Fruit fly (Drosophila melanogaster): ENCODE data around the gene CG13775.

The CG13775 gene

DNA sequence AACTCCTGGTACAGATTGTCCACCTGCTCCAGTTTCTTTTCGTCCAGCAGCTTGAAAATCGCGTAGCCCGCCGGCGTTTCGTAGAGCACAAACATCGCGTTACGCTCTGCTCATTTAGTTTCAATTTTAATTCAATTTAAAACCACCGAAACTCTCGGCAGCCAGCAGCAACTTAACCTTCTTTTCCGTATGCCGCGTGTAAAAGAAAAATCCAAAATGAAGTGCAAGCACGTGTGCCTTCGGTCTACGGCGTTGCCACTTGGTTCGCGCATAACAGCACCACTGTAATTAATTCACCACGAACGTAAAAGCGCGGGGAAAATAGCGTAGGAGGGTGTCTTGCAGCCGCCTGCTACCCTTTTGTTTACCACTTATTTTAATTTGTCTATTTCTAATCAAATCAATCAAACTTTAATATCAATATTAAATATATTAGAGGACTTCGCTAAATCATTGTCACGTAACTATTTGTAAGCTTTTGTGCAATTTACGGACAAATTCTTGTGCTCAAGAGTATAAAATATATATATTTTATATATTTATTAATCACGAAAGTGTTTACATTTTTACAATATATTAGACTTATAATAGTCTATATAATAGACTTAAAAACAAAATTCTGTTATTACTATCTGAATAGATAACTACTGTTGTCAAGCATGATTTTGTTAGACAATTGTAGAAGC, 38.1 kb downstream of the CG13775 start, which contains the start of gene nop5 (continued):
- TF ChIP-seq CG11294 (GFP tag; IDR thresholded peaks at IDR 0.05) (no peak), OdsH (GFP tag; optimal IDR thresholded peaks at IDR 0.05) (no peak), fkh (GFP tag; optimal IDR thresholded peaks at IDR 0.05) (no peak), Sox15 (GFP tag; optimal IDR thresholded peaks at IDR 0.05) (peak; percentile 47), lz (GFP tag; optimal IDR thresholded peaks at IDR 0.05) (peak; percentile 29), Eip78C (GFP tag) (no peak), CG1621 (tag; optimal IDR thresholded peaks at IDR 0.05) (no peak), vri (GFP tag; optimal IDR thresholded peaks at IDR 0.05) (no peak), Lpt (GFP tag; optimal IDR thresholded peaks at IDR 0.05) (no peak), esn (GFP tag; optimal IDR thresholded peaks at IDR 0.05) (peak; percentile 72), CG6854 (GFP tag; optimal IDR thresholded peaks at IDR 0.05) (no peak), CG9139 (GFP tag; optimal IDR thresholded peaks at IDR 0.05) (no peak), CG6808 (GFP tag; optimal IDR thresholded peaks at IDR 0.05) (no peak)

DNA sequence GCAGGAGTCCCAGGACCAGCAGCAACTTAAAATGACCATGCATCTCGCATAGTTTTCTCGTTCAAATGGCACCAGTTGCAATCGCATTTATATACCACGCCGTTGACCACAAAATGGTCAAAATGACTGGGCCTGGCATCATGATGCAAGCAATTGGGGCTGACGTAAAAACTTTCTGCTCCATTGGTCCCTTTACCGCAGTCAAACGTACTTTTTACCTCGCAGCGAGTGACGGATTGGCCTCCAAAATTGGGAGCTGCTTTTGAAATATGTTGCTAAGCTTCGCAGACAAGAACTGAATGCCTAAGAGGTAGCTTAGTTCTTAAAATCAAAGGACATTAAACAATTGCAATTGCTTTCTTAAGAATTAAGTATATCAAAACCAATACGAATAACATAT, 40.4 kb downstream of the CG13775 start, which contains the start of gene CG32829:
TSS of gene CG32829 (minus strand) at position 101 of the 400 bp plus-strand sequence.
- TF ChIP-seq Sox14 (GFP tag; optimal IDR thresholded peaks at IDR 0.05) (no peak), CG8632 (GFP tag; optimal IDR thresholded peaks at IDR 0.05) (no peak), fd85E (GFP tag; optimal IDR thresholded peaks at IDR 0.05) (no peak), Met (GFP tag; optimal IDR thresholded peaks at IDR 0.05) (no peak), Eip93F (GFP tag; optimal IDR thresholded peaks at IDR 0.05) (no peak), CG16779 (tag; optimal IDR thresholded peaks at IDR 0.05) (no peak)

DNA sequence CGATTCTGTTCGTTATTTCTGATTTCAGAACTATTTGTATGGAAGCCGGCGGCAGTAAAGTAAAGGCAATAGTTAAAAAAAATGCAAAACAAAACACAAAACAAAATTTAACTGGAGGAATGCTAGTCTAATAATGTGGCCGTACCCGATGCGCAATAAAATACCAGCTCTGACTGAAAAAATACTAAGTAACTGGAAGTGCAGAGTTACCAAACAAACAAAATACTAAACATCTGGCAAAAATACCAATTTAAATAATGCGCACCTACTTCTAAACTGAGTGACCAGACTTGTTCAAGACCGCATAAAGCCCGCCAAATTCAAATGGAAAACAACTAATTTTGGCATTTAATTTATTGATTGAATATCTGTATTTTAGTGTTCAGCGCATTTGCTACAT, 42.8 kb downstream of the CG13775 start, which contains the start of gene Wee1:
TSS of gene Wee1 (minus strand) at position 175 of the 400 bp plus-strand sequence.
- TF ChIP-seq CG7368 (GFP tag; optimal IDR thresholded peaks at IDR 0.05) (no peak), lz (GFP tag; optimal IDR thresholded peaks at IDR 0.05) (no peak), CG6854 (GFP tag; optimal IDR thresholded peaks at IDR 0.05) (no peak), Hr4 (GFP tag; optimal IDR thresholded peaks at IDR 0.05) (no peak), CG16779 (tag; optimal IDR thresholded peaks at IDR 0.05) (no peak), CG31627 (GFP tag; optimal IDR thresholded peaks at IDR 0.05) (no peak), Eip78C (GFP tag) (no peak), fd59A (GFP tag; optimal IDR thresholded peaks at IDR 0.05) (no peak), CG6163 (GFP tag; IDR thresholded peaks at IDR 0.05) (no peak), topi (GFP tag; optimal IDR thresholded peaks at IDR 0.05) (no peak), svp (GFP tag) (no peak)

DNA sequence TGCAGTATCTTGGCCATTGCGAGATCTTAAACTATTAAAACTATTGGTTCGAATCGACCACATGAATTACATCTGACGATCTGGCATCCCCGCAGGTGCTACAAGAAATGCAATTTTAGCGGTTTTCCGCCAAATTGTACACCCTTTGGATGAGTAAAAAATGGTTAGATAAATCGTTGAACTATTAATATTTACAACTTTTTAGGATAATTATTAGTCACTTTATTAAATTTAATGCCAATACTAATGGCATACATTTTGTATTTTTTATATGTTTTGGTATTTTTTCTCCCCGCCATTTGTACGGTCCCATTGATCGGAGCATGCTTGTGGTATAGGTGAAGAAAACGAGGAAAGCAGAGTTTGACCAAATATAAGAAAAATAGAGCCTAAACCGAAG, 49.0 kb downstream of the CG13775 start, which contains the start of the genes Polr1F and Rat1:
TSS of gene Polr1F (minus strand) at position 84 of the 400 bp plus-strand sequence.
TSS of gene Rat1 (plus strand) at position 323 of the 400 bp plus-strand sequence.
- TF ChIP-seq OdsH (GFP tag; optimal IDR thresholded peaks at IDR 0.05) (no peak), CG31627 (GFP tag; optimal IDR thresholded peaks at IDR 0.05) (peak; percentile 47), esn (GFP tag; optimal IDR thresholded peaks at IDR 0.05) (peak; percentile 39)
